Worm (Caenorhabditis elegans) whole organism, midembryonic: Measurements from ENCODE around the gene F07H5.7.

Source experiments
- flt-1 ChIP-seq: fragments of 200-800 bp; sonication (Bioruptor generic); IDR thresholded peaks from 2 replicates; pipeline ENCODE4 v1.3.6; 2022; ENCODE audit warnings: missing genetic modification characterization, missing compliant biosample characterization
- klf-2 ChIP-seq: fragments of 200-800 bp; sonication (Bioruptor generic); conservative IDR thresholded peaks from 2 replicates; pipeline ENCODE4 v1.3.6; 2022; ENCODE audit warnings: missing genetic modification reagents, missing genetic modification characterization, missing compliant biosample characterization
- med-1 ChIP-seq: sonication (generic microtip); optimal IDR thresholded peaks from 2 replicates; lab custom pipeline; 2017; ENCODE audit warnings: missing genetic modification characterization, mild to moderate bottlenecking, missing compliant biosample characterization, antibody characterized with exemption, missing genetic modification reagents; ENCODE audit not compliant: insufficient read depth
- ref-1 ChIP-seq: fragments of 200-800 bp; sonication (Bioruptor generic); conservative IDR thresholded peaks from 2 replicates; pipeline ENCODE4 v1.3.6; 2022; ENCODE audit warnings: missing genetic modification reagents, missing genetic modification characterization, missing compliant biosample characterization
- tab-1 ChIP-seq: fragments of 200-800 bp; sonication (Bioruptor generic); IDR thresholded peaks from 2 replicates; pipeline ENCODE4 v1.3.6; 2022; ENCODE audit warnings: missing genetic modification characterization, missing compliant biosample characterization
- ztf-23 ChIP-seq: fragments of 200-800 bp; sonication (Bioruptor generic); IDR thresholded peaks from 2 replicates; pipeline ENCODE4 v1.3.6; 2022; ENCODE audit warnings: missing genetic modification reagents, missing genetic modification characterization, missing compliant biosample characterization
- ztf-29 ChIP-seq: fragments of 200-800 bp; sonication (Bioruptor generic); IDR thresholded peaks from 2 replicates; pipeline ENCODE4 v1.3.6; 2022; ENCODE audit warnings: missing genetic modification reagents, missing genetic modification characterization, missing compliant biosample characterization

ce11 chrII:8821140-8821595 lies 27.2 kb upstream of the F07H5.7 start, which contains the start of gene F46C5.1:
- TF ChIP-seq flt-1 (no peak), ztf-29 (GFP tag; lab: Robert Waterston, UW) (no peak), klf-2 (GFP tag; lab: Robert Waterston, UW) (no peak), tab-1 (no peak), ref-1 (GFP tag; lab: Robert Waterston, UW) (no peak), med-1 (GFP tag; lab: Kevin White, UChicago) (no peak), ztf-23 (GFP tag; lab: Robert Waterston, UW) (no peak)
